Fruit fly (Drosophila melanogaster): Measurements from ENCODE around the gene CG8292.

CG8292 gene

dm6 chr2L:8190681-8191080 lies 27.1 kb downstream of the CG8292 start, which contains the start of gene CG34134:
Gene CG34134 (minus strand): TSS chr2L:8190781.
- no peak for TF ChIP-seq noc (tag; optimal IDR thresholded peaks at IDR 0.05)

- TF ChIP-seq noc (tag; optimal IDR thresholded peaks at IDR 0.05): no peak
Observed at dm6 chr2L:8185008-8185407, 32.8 kb downstream of the CG8292 start.

- TF ChIP-seq noc (tag; optimal IDR thresholded peaks at IDR 0.05): no peak
Observed at dm6 chr2L:8171544-8171943, 46.3 kb downstream of the CG8292 start.

- no peak for TF ChIP-seq noc (tag; optimal IDR thresholded peaks at IDR 0.05)
Observed at dm6 chr2L:8170600-8171182, 47.1 kb downstream of the CG8292 start.

DNA sequence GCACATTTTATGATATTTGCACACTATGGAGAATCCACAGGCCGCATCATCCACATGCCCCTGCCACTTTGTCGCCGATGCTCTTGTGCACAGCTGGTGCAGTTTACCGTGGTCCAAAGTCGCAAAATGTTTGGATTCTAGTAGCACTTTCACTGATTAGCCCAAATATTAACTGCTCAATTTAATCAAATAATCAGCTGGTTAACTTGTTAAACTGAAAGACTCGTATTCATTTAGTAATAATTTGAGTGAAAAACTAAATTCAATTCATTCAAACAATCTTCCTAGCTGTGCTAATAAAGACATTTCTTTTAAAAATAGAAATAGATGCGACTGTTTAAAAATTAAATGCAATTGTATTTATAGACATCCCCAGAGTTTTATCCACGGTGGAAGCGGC lies 49.7 kb downstream of the CG8292 start:
- no peak for TF ChIP-seq noc (tag; optimal IDR thresholded peaks at IDR 0.05)

Measured in whole organism, larva.